Worm (Caenorhabditis elegans): ENCODE measurements around the gene F54E7.6.

- TF ChIP-seq unc-39 (tag; optimal IDR thresholded peaks at IDR 0.05) (no peak), snpc-4 (tag; optimal IDR thresholded peaks at IDR 0.05) (no peak), nhr-28 (tag; optimal IDR thresholded peaks at IDR 0.05) (no peak), ceh-39 (tag; optimal IDR thresholded peaks at IDR 0.05) (no peak), sptf-1 (tag; optimal IDR thresholded peaks at IDR 0.05) (no peak), nhr-12 (tag; optimal IDR thresholded peaks at IDR 0.05) (no peak), ztf-11 (tag; optimal IDR thresholded peaks at IDR 0.05) (no peak), elt-3 (tag; optimal IDR thresholded peaks at IDR 0.05) (no peak), ham-2 (GFP tag; optimal IDR thresholded peaks at IDR 0.05) (no peak), pha-4 (tag; optimal IDR thresholded peaks at IDR 0.05) (no peak)
Observed at ce11 chrIII:5629225-5629624, 31.7 kb downstream of the F54E7.6 start.
